Worm (Caenorhabditis elegans) whole organism, L1 larva: ENCODE data around the gene jnk-1.

ENCODE experiments used
- aha-1 ChIP-seq: fragments of 150-350 bp; optimal IDR thresholded peaks from 2 replicates; lab custom pipeline; 2014; ENCODE audit warnings: missing biosample characterization, missing genetic modification characterization
- alr-1 ChIP-seq: fragments of 200-800 bp; sonication (Bioruptor generic); optimal IDR thresholded peaks from 2 replicates; lab custom pipeline; 2018; ENCODE audit warnings: borderline replicate concordance, mild to moderate bottlenecking, missing genetic modification characterization, missing compliant biosample characterization
- ceh-8 ChIP-seq: fragments of 200-800 bp; sonication (Bioruptor generic); optimal IDR thresholded peaks from 2 replicates; lab custom pipeline; 2018; ENCODE audit warnings: mild to moderate bottlenecking, missing genetic modification characterization, moderate library complexity, missing compliant biosample characterization
- elt-2 ChIP-seq: sonication (generic microtip); optimal IDR thresholded peaks from 2 replicates; lab custom pipeline; 2016; ENCODE audit warnings: missing genetic modification characterization, mild to moderate bottlenecking, inconsistent platforms, missing compliant biosample characterization, missing genetic modification reagents
- lin-35 ChIP-seq, 2 experiments: fragments of 150-350 bp; optimal IDR thresholded peaks; 2 replicates each; lab custom pipeline; 2014; ENCODE audit warnings: missing biosample characterization in 2 of 2, missing genetic modification characterization in 2 of 2, missing genetic modification reagents in 2 of 2
- lin-39 ChIP-seq: fragments of 150-350 bp; optimal IDR thresholded peaks from 2 replicates; lab custom pipeline; 2014; ENCODE audit warnings: missing biosample characterization, missing genetic modification reagents, missing genetic modification characterization
- nhr-20 ChIP-seq: sonication (generic microtip); optimal IDR thresholded peaks from 2 replicates; lab custom pipeline; 2016; ENCODE audit warnings: mild to moderate bottlenecking, missing genetic modification characterization, missing compliant biosample characterization
- nhr-28 ChIP-seq: fragments of 150-350 bp; optimal IDR thresholded peaks from 2 replicates; lab custom pipeline; 2014; ENCODE audit warnings: missing biosample characterization, missing genetic modification characterization
- pag-3 ChIP-seq: sonication (generic microtip); optimal IDR thresholded peaks from 2 replicates; lab custom pipeline; 2017; ENCODE audit warnings: missing genetic modification characterization, mild to moderate bottlenecking, missing compliant biosample characterization, antibody characterized with exemption, borderline replicate concordance; ENCODE audit not compliant: insufficient read depth
- skn-1 ChIP-seq: fragments of 150-350 bp; optimal IDR thresholded peaks from 2 replicates; lab custom pipeline; 2014; ENCODE audit warnings: missing biosample characterization, missing genetic modification characterization
- sptf-1 ChIP-seq: fragments of 150-350 bp; optimal IDR thresholded peaks from 2 replicates; lab custom pipeline; 2014; ENCODE audit warnings: missing biosample characterization, missing genetic modification characterization
- unc-130 ChIP-seq: fragments of 150-350 bp; optimal IDR thresholded peaks from 2 replicates; lab custom pipeline; 2017; ENCODE audit warnings: missing biosample characterization, missing genetic modification characterization, inconsistent platforms
- unc-62 ChIP-seq: fragments of 150-350 bp; optimal IDR thresholded peaks from 2 replicates; lab custom pipeline; 2014; ENCODE audit warnings: missing biosample characterization, missing genetic modification reagents, missing genetic modification characterization
- zag-1 ChIP-seq: fragments of 150-350 bp; optimal IDR thresholded peaks from 2 replicates; lab custom pipeline; 2014; ENCODE audit warnings: missing biosample characterization, missing genetic modification characterization

ce11 chrIV:6920063-6920462 is 37.4 kb upstream of the jnk-1 start, which contains the start of gene T22D1.18:
- TF ChIP-seq zag-1 (tag; lab: Kevin White, UChicago) (no peak), alr-1 (no peak), lin-39 (no peak), nhr-28 (tag; lab: Kevin White, UChicago) (no peak), aha-1 (tag; lab: Kevin White, UChicago) (no peak), pag-3 (tag; lab: Kevin White, UChicago) (no peak), sptf-1 (tag; lab: Kevin White, UChicago) (no peak), ceh-8 (no peak), unc-62 (GFP tag; lab: Kevin White, UChicago) (no peak), elt-2 (tag; lab: Kevin White, UChicago) (no peak), skn-1 (tag; lab: Kevin White, UChicago) (no peak), lin-35 (GFP tag; optimal IDR thresholded peaks at IDR 0.05; lab: Kevin White, UChicago) (no peak), unc-130 (no peak), nhr-20 (tag; lab: Kevin White, UChicago) (no peak)
